Worm (Caenorhabditis elegans): ENCODE results near the gene plr-1.

- TF ChIP-seq dmd-4 (tag; optimal IDR thresholded peaks at IDR 0.05; ENCODE audit: borderline replicate concordance) (no peak), lim-6 (tag; optimal IDR thresholded peaks at IDR 0.05) (no peak), tbx-7 (tag; optimal IDR thresholded peaks at IDR 0.05) (no peak), elt-2 (tag; optimal IDR thresholded peaks at IDR 0.05) (no peak), elt-4 (tag; optimal IDR thresholded peaks at IDR 0.05) (no peak)
These were observed 52.1 kb downstream of the plr-1 start, which contains the start of gene Y66D12A.19 for ce11 chrIII:11508816-11509215.

Measured in whole organism, late embryonic.